Worm (Caenorhabditis elegans) whole organism, early embryonic: ENCODE data around the gene pals-16.

Source experiments
- aly-1 ChIP-seq: sonication (generic microtip); optimal IDR thresholded peaks from 2 replicates; lab custom pipeline; 2016; ENCODE audit warnings: missing genetic modification characterization, missing compliant biosample characterization
- ama-1 ChIP-seq: fragments of 150-350 bp; optimal IDR thresholded peaks from 2 replicates; lab custom pipeline; 2014
- ceh-13 ChIP-seq: fragments of 200-800 bp; sonication (Bioruptor generic); optimal IDR thresholded peaks from 2 replicates; lab custom pipeline; 2018; ENCODE audit warnings: mild to moderate bottlenecking, missing genetic modification characterization, missing compliant biosample characterization
- ets-7 ChIP-seq: sonication (generic microtip); optimal IDR thresholded peaks from 2 replicates; lab custom pipeline; 2016; ENCODE audit warnings: missing genotype, missing genetic modification characterization, missing compliant biosample characterization
- flt-1 ChIP-seq: fragments of 200-800 bp; sonication (Bioruptor generic); IDR thresholded peaks from 2 replicates; pipeline ENCODE4 v1.3.6; 2022; ENCODE audit warnings: missing genetic modification characterization, missing compliant biosample characterization
- hmbx-1 ChIP-seq: sonication (generic microtip); optimal IDR thresholded peaks from 2 replicates; lab custom pipeline; 2016; ENCODE audit warnings: mild to moderate bottlenecking, missing genetic modification characterization, missing compliant biosample characterization
- hnd-1 ChIP-seq: sonication (generic microtip); optimal IDR thresholded peaks from 2 replicates; lab custom pipeline; 2016; ENCODE audit warnings: missing genetic modification characterization, missing compliant biosample characterization
- tra-4 ChIP-seq: sonication (generic microtip); optimal IDR thresholded peaks from 2 replicates; lab custom pipeline; 2017; ENCODE audit warnings: missing genetic modification characterization, missing compliant biosample characterization

- TF ChIP-seq aly-1 (tag; lab: Kevin White, UChicago) (no peak), ceh-13 (GFP tag; lab: Kevin White, UChicago) (no peak), tra-4 (tag; lab: Kevin White, UChicago) (no peak), hmbx-1 (no peak), ets-7 (no peak), ama-1 (lab: Kevin White, UChicago) (no peak), hnd-1 (tag; lab: Kevin White, UChicago) (no peak), flt-1 (no peak)
Measured at ce11 chrIII:1429275-1429674, 29.5 kb downstream of the pals-16 start.
